Worm (Caenorhabditis elegans): ENCODE measurements around the gene T24A6.1.

Gene T24A6.1

DNA sequence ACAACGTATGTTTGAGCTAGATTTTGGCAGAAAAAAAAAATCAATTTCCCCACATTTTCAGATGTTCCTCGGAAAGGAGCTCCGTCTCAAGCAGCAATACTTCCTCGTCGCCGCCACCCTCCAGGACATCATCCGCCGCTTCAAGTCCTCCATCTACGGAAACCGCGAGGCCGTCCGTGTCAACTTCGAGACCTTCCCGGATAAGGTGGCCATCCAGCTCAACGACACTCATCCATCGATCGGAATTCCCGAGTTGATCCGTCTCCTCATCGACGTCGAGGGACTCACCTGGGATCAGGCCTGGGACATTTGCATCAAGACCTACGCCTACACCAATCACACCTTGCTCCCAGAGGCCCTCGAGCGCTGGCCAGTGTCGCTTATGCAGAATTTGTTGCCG lies 23.8 kb downstream of the T24A6.1 start:
- no peak for TF ChIP-seq flt-1 (GFP tag; IDR thresholded peaks at IDR 0.05)
- no peak for TF ChIP-seq sea-1 (GFP tag; conservative IDR thresholded peaks at IDR 0.05)
- TF ChIP-seq ceh-13 (GFP tag; optimal IDR thresholded peaks at IDR 0.05): no peak
- TF ChIP-seq ets-7 (tag; optimal IDR thresholded peaks at IDR 0.05): no peak
- no peak for TF ChIP-seq ama-1 (optimal IDR thresholded peaks at IDR 0.05)
- no peak for TF ChIP-seq F13C5.2 (tag; optimal IDR thresholded peaks at IDR 0.05)
- TF ChIP-seq ceh-36 (tag; optimal IDR thresholded peaks at IDR 0.05): no peak
- TF ChIP-seq tbx-11 (GFP tag; IDR thresholded peaks at IDR 0.05): no peak
- no peak for TF ChIP-seq hmg-4 (GFP tag; optimal IDR thresholded peaks at IDR 0.05)
- TF ChIP-seq pes-1 (GFP tag; IDR thresholded peaks at IDR 0.05): no peak
- TF ChIP-seq tbx-37 (GFP tag; conservative IDR thresholded peaks at IDR 0.05): no peak
- TF ChIP-seq hmbx-1 (tag; optimal IDR thresholded peaks at IDR 0.05): no peak
- TF ChIP-seq B0310.2 (tag; optimal IDR thresholded peaks at IDR 0.05): no peak
- no peak for TF ChIP-seq aly-1 (tag; optimal IDR thresholded peaks at IDR 0.05)

DNA sequence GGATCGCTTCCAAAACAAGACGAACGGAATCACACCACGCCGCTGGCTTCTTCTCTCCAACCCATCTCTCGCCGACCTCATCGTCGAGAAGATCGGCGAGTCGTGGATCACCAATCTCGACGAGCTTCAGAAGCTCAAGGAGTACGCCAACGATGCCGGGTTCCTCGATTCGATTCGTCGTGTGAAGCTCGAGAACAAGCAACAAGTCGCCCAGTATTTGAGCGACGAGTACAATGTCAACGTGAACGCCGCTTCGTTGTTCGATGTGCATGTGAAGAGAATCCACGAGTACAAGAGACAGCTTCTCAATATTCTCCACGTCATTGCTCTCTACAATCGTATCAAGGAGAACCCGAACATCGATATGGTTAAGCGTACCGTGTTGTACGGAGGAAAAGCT lies 24.8 kb downstream of the T24A6.1 start:
- TF ChIP-seq pes-1 (GFP tag; IDR thresholded peaks at IDR 0.05) (no peak), F13C5.2 (tag; optimal IDR thresholded peaks at IDR 0.05) (no peak), ceh-13 (GFP tag; optimal IDR thresholded peaks at IDR 0.05) (no peak), tra-4 (tag; optimal IDR thresholded peaks at IDR 0.05) (no peak), ceh-36 (tag; optimal IDR thresholded peaks at IDR 0.05) (no peak), hnd-1 (tag; optimal IDR thresholded peaks at IDR 0.05) (no peak), hmg-4 (GFP tag; optimal IDR thresholded peaks at IDR 0.05) (no peak), tbx-11 (GFP tag; IDR thresholded peaks at IDR 0.05) (no peak), B0310.2 (tag; optimal IDR thresholded peaks at IDR 0.05) (no peak), aly-1 (tag; optimal IDR thresholded peaks at IDR 0.05) (no peak), hmbx-1 (tag; optimal IDR thresholded peaks at IDR 0.05) (no peak), flt-1 (GFP tag; IDR thresholded peaks at IDR 0.05) (no peak), sea-1 (GFP tag; conservative IDR thresholded peaks at IDR 0.05) (no peak), tbx-37 (GFP tag; conservative IDR thresholded peaks at IDR 0.05) (no peak), ets-7 (tag; optimal IDR thresholded peaks at IDR 0.05) (no peak), ama-1 (optimal IDR thresholded peaks at IDR 0.05) (no peak), scrt-1 (GFP tag; IDR thresholded peaks at IDR 0.05) (no peak)

DNA sequence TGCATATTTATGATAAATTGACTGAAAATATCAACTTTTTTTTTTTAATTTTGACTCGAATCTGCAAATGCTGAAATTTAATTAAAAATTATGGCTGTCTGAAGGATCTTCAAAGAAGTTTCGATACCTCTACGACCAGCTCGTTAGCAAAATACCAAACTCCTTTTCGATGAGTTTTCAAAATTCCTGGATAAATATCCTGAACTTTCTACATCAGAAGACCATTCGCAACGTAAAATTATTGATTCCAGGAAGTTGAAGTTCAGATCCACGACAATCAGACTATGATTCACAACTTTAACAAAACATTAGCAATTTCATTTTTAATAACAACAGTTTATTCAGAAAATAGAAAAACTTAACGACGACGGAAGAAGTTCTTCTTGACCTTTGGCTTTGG lies 26.2 kb downstream of the T24A6.1 start:
- TF ChIP-seq flt-1 (GFP tag; IDR thresholded peaks at IDR 0.05) (no peak), F13C5.2 (tag; optimal IDR thresholded peaks at IDR 0.05) (no peak), aly-1 (tag; optimal IDR thresholded peaks at IDR 0.05) (no peak), hmbx-1 (tag; optimal IDR thresholded peaks at IDR 0.05) (no peak), tbx-11 (GFP tag; IDR thresholded peaks at IDR 0.05) (no peak), ets-7 (tag; optimal IDR thresholded peaks at IDR 0.05) (no peak), tbx-37 (GFP tag; conservative IDR thresholded peaks at IDR 0.05) (no peak), B0310.2 (tag; optimal IDR thresholded peaks at IDR 0.05) (no peak), ceh-36 (tag; optimal IDR thresholded peaks at IDR 0.05) (no peak), ama-1 (optimal IDR thresholded peaks at IDR 0.05) (no peak), sea-1 (GFP tag; conservative IDR thresholded peaks at IDR 0.05) (no peak), hmg-4 (GFP tag; optimal IDR thresholded peaks at IDR 0.05) (no peak), pes-1 (GFP tag; IDR thresholded peaks at IDR 0.05) (no peak), scrt-1 (GFP tag; IDR thresholded peaks at IDR 0.05) (no peak), ceh-13 (GFP tag; optimal IDR thresholded peaks at IDR 0.05) (no peak), tra-4 (tag; optimal IDR thresholded peaks at IDR 0.05) (no peak)

DNA sequence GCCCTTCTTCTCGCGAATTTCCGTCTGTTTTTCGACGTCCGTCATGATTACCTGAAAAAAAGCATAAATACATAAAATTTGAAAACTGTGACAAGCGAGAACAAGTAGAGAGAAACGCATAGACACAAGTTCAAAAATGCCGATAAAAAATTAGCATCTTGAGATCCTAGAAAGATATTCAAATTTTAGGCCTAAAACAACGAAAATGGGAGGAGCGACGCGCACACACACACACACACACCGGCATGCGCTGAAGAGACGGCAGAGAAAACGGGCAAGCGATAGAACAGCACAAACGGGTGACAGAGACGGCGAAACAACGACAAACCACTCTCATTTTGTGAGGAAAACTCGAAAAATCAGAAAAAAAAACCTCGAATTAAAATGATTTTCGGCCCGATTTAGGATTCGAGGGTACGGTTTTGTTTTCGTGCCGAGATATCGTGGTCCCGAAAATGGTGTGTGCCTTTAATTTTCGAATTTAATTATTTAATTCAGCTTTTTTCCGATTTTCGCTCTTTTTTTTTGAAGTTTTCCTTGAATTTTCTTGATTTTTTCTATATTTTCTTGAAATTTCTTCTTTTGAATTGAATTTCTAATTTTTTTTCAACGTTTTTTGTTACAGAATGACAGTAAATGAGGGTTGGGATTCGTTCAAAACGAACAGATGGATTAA lies 27.3 kb downstream of the T24A6.1 start, which contains the start of the genes rpl-11.1 and T22F3.2:
Gene rpl-11.1 (minus strand): TSS at position 51 of the 676 bp plus-strand sequence.
Gene T22F3.2 (plus strand): TSS at position 626 of the 676 bp plus-strand sequence.
- TF ChIP-seq B0310.2 (tag; optimal IDR thresholded peaks at IDR 0.05) (no peak), ets-7 (tag; optimal IDR thresholded peaks at IDR 0.05) (no peak), hmg-4 (GFP tag; optimal IDR thresholded peaks at IDR 0.05) (peak; percentile 6), tra-4 (tag; optimal IDR thresholded peaks at IDR 0.05) (no peak), ceh-36 (tag; optimal IDR thresholded peaks at IDR 0.05) (no peak), flt-1 (GFP tag; IDR thresholded peaks at IDR 0.05) (no peak), ama-1 (optimal IDR thresholded peaks at IDR 0.05) (no peak), hmbx-1 (tag; optimal IDR thresholded peaks at IDR 0.05) (no peak)

DNA sequence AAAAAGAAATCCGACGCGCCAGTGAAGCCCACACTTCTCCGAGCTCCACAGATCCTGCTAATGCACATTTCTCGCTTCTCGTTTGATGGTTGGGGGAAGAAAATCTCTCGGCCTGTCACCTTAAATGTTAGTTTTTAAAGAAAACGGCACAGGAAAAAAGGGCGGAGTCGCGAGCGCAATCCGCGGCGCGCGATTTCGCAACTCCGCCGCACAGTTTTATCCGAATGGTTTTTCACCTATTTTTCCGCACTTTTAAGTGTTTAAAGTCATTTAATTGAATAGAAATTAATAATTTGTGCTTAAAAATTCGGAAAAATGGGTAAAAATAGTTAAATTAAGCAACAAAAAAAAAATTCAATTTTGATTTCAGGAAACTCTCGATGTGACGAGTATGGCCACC lies 28.8 kb downstream of the T24A6.1 start:
- TF ChIP-seq scrt-1 (GFP tag; IDR thresholded peaks at IDR 0.05): peak; percentile 45; the same call in 1 of the 2 replicates
- TF ChIP-seq pes-1 (GFP tag; IDR thresholded peaks at IDR 0.05): peak; percentile 84
- peak; percentile 68; the same call in 1 of the 2 replicates for TF ChIP-seq sea-1 (GFP tag; conservative IDR thresholded peaks at IDR 0.05)
- no peak; the same call in 1 of the 2 replicates for TF ChIP-seq flt-1 (GFP tag; IDR thresholded peaks at IDR 0.05)
- TF ChIP-seq F13C5.2 (tag; optimal IDR thresholded peaks at IDR 0.05): peak; percentile 59
- peak; percentile 55; the same call in 1 of the 2 replicates for TF ChIP-seq tbx-11 (GFP tag; IDR thresholded peaks at IDR 0.05)
- TF ChIP-seq ceh-36 (tag; optimal IDR thresholded peaks at IDR 0.05): peak; percentile 60
- TF ChIP-seq aly-1 (tag; optimal IDR thresholded peaks at IDR 0.05): no peak
- TF ChIP-seq hnd-1 (tag; optimal IDR thresholded peaks at IDR 0.05): peak; percentile 28
- TF ChIP-seq B0310.2 (tag; optimal IDR thresholded peaks at IDR 0.05): peak; percentile 52
- peak; percentile 61 for TF ChIP-seq hmg-4 (GFP tag; optimal IDR thresholded peaks at IDR 0.05)

DNA sequence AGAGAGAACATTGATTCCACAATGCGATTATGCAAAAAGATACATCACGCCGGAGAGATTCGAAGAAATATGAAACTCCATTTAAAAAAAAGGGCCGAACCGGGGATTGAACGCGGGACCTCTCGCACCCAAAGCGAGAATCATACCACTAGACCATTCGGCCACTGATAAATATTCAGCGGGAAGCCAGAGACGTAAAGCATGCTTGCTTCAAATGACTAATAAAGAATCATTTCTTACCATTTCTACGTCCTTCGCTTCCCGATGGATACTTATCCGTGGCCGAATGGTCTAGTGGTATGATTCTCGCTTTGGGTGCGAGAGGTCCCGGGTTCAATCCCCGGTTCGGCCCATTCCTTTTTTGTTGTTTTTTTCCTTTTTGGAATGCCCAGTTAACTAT lies 29.4 kb downstream of the T24A6.1 start:
- TF ChIP-seq pes-1 (GFP tag; IDR thresholded peaks at IDR 0.05): 0 out of 2 replicates have a peak, but pooled peaks have one; percentile 23
- no peak for TF ChIP-seq tbx-37 (GFP tag; conservative IDR thresholded peaks at IDR 0.05)

DNA sequence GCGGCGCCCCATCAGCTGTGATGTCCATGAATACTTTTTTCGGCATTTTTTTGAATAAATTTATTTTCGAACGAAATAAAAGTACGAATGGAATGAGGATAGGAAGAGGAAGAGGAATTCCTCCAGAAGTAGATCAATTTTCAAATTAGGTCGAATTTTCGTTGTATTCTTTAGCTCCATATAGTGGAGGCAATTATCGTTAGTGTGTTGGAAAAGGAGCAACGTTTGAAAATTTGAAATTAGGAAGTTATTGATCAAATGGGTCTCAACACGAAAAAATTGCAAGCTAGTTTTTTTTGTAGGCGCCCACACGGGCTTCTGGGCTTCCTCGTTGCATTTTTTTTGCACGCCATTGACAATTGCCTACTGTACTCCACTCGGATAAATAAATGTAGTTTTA lies 33.3 kb downstream of the T24A6.1 start, which contains the start of gene T22F3.12:
Gene T22F3.12 (minus strand): TSS at position 101 of the 400 bp plus-strand sequence.
- TF ChIP-seq aly-1 (tag; optimal IDR thresholded peaks at IDR 0.05) (no peak), pes-1 (GFP tag; IDR thresholded peaks at IDR 0.05) (no peak), ceh-13 (GFP tag; optimal IDR thresholded peaks at IDR 0.05) (no peak), tra-4 (tag; optimal IDR thresholded peaks at IDR 0.05) (no peak), tbx-11 (GFP tag; IDR thresholded peaks at IDR 0.05) (no peak), F13C5.2 (tag; optimal IDR thresholded peaks at IDR 0.05) (no peak), ama-1 (optimal IDR thresholded peaks at IDR 0.05) (no peak), hnd-1 (tag; optimal IDR thresholded peaks at IDR 0.05) (no peak), ceh-36 (tag; optimal IDR thresholded peaks at IDR 0.05) (no peak), flt-1 (GFP tag; IDR thresholded peaks at IDR 0.05) (no peak), hmbx-1 (tag; optimal IDR thresholded peaks at IDR 0.05) (no peak), hmg-4 (GFP tag; optimal IDR thresholded peaks at IDR 0.05) (no peak), scrt-1 (GFP tag; IDR thresholded peaks at IDR 0.05) (no peak), tbx-37 (GFP tag; conservative IDR thresholded peaks at IDR 0.05) (no peak)

Data from whole organism, early embryonic.